Worm (Caenorhabditis elegans) whole organism, late embryonic: Measurements from ENCODE around the gene bath-13.
"Not testable (repeated sequence)": the region's sequence is repeated elsewhere in the genome, so short reads cannot be mapped to it uniquely, and the experiment has no call there.

Experiments used
- C08G9.2 ChIP-seq: sonication (generic microtip); optimal IDR thresholded peaks from 2 replicates; lab custom pipeline; 2016; ENCODE audit warnings: mild to moderate bottlenecking, missing genetic modification characterization, moderate library complexity, missing compliant biosample characterization
- C38D4.7 ChIP-seq: fragments of 200-800 bp; sonication (Bioruptor generic); optimal IDR thresholded peaks from 2 replicates; lab custom pipeline; 2018; ENCODE audit warnings: mild to moderate bottlenecking, missing genetic modification characterization, moderate library complexity, missing compliant biosample characterization
- T23F11.4 ChIP-seq: fragments of 200-800 bp; sonication (Bioruptor generic); optimal IDR thresholded peaks from 2 replicates; lab custom pipeline; 2018; ENCODE audit warnings: mild to moderate bottlenecking, missing genetic modification characterization, missing compliant biosample characterization
- ama-1 ChIP-seq: fragments of 150-350 bp; optimal IDR thresholded peaks from 2 replicates; lab custom pipeline; 2014
- elt-2 ChIP-seq: sonication (generic microtip); optimal IDR thresholded peaks from 2 replicates; lab custom pipeline; 2016; ENCODE audit warnings: missing genetic modification reagents, missing genetic modification characterization, missing compliant biosample characterization
- madf-2 ChIP-seq: sonication (generic microtip); optimal IDR thresholded peaks from 2 replicates; lab custom pipeline; 2017; ENCODE audit warnings: missing genetic modification characterization, missing compliant biosample characterization
- nhr-11 ChIP-seq: fragments of 150-350 bp; optimal IDR thresholded peaks from 2 replicates; lab custom pipeline; 2014; ENCODE audit warnings: missing biosample characterization, missing genetic modification characterization
- pros-1 ChIP-seq: fragments of 150-350 bp; optimal IDR thresholded peaks from 2 replicates; lab custom pipeline; 2014; ENCODE audit warnings: missing biosample characterization, missing genetic modification reagents, missing genetic modification characterization
- sox-2 ChIP-seq: fragments of 200-800 bp; sonication (Bioruptor generic); IDR thresholded peaks from 2 replicates; pipeline ENCODE4 v1.3.6; 2022; ENCODE audit warnings: missing genetic modification reagents, missing genetic modification characterization, missing compliant biosample characterization
- syd-9 ChIP-seq: sonication (generic microtip); optimal IDR thresholded peaks from 2 replicates; lab custom pipeline; 2016; ENCODE audit warnings: mild to moderate bottlenecking, missing genetic modification characterization, moderate library complexity, missing compliant biosample characterization

- not testable (repeated sequence) for TF ChIP-seq ama-1; T23F11.4; elt-2 (tag; lab: Kevin White, UChicago); C08G9.2; C38D4.7 (GFP tag; lab: Kevin White, UChicago); madf-2; nhr-11 (tag; lab: Kevin White, UChicago); sox-2 (GFP tag; lab: Robert Waterston, UW); syd-9; pros-1 (tag; lab: Kevin White, UChicago)
These were observed 13.1 kb upstream of the bath-13 start, which contains the start of gene K02F6.8 for ce11 chrII:2534952-2535351.
